Fruit fly (Drosophila melanogaster) whole organism, pupa: ENCODE data around the gene CG34277.
A peak's percentile ranks its signal among the peaks of the same experiment; 100 is the strongest.

Source experiments
- CG10348 ChIP-seq: fragments of 200-800 bp; sonication (Bioruptor generic); IDR thresholded peaks from 2 replicates; pipeline ENCODE4 v1.3.6; 2022; ENCODE audit warnings: missing biosample characterization, missing genetic modification characterization
- CG12605 ChIP-seq: fragments of 200-800 bp; sonication (Bioruptor generic); IDR thresholded peaks from 2 replicates; pipeline ENCODE4 v1.3.6; 2022; ENCODE audit warnings: missing biosample characterization, missing genetic modification characterization
- CG13204 ChIP-seq: fragments of 200-800 bp; sonication (Bioruptor generic); optimal IDR thresholded peaks from 2 replicates; lab custom pipeline; 2018; ENCODE audit warnings: missing biosample characterization, mild to moderate bottlenecking, missing genetic modification characterization, moderate library complexity
- CG14655 ChIP-seq: fragments of 200-800 bp; sonication (Bioruptor generic); optimal IDR thresholded peaks from 3 replicates; lab custom pipeline; 2017; ENCODE audit warnings: mild to moderate bottlenecking, missing biosample characterization, missing genetic modification reagents, missing genetic modification characterization
- CG15710 ChIP-seq: fragments of 200-800 bp; sonication (Bioruptor generic); optimal IDR thresholded peaks from 2 replicates; lab custom pipeline; 2018; ENCODE audit warnings: missing biosample characterization, mild to moderate bottlenecking, missing genetic modification characterization, moderate library complexity
- CG17806 ChIP-seq: fragments of 200-800 bp; sonication (Bioruptor generic); optimal IDR thresholded peaks from 2 replicates; lab custom pipeline; 2018; ENCODE audit warnings: missing biosample characterization, mild to moderate bottlenecking, missing genetic modification characterization, moderate library complexity
- CG32121 ChIP-seq: fragments of 200-800 bp; sonication (Bioruptor generic); IDR thresholded peaks from 2 replicates; pipeline ENCODE4 v1.3.6; 2022; ENCODE audit warnings: missing biosample characterization, missing genetic modification characterization
- CG34367 ChIP-seq: fragments of 200-800 bp; sonication (Bioruptor generic); optimal IDR thresholded peaks from 2 replicates; lab custom pipeline; 2018; ENCODE audit warnings: missing biosample characterization, mild to moderate bottlenecking, missing genetic modification characterization
- CG4496 ChIP-seq: fragments of 200-800 bp; sonication (Bioruptor generic); IDR thresholded peaks from 3 replicates; pipeline ENCODE4 v1.3.6; 2022; ENCODE audit warnings: missing biosample characterization, missing genetic modification characterization
- CG8159 ChIP-seq: fragments of 200-800 bp; sonication (Bioruptor generic); optimal IDR thresholded peaks from 3 replicates; lab custom pipeline; 2018; ENCODE audit warnings: missing biosample characterization, mild to moderate bottlenecking, missing genetic modification characterization, moderate library complexity
- CG8301 ChIP-seq: fragments of 200-800 bp; sonication (Bioruptor generic); optimal IDR thresholded peaks from 2 replicates; lab custom pipeline; 2018; ENCODE audit warnings: missing biosample characterization, mild to moderate bottlenecking, missing genetic modification characterization
- CG9948 ChIP-seq: fragments of 200-800 bp; sonication (Bioruptor generic); optimal IDR thresholded peaks from 2 replicates; lab custom pipeline; 2018; ENCODE audit warnings: missing biosample characterization, mild to moderate bottlenecking, missing genetic modification characterization, moderate library complexity
- D1 ChIP-seq: fragments of 200-800 bp; sonication (Bioruptor generic); optimal IDR thresholded peaks from 2 replicates; lab custom pipeline; 2018; ENCODE audit warnings: missing biosample characterization, mild to moderate bottlenecking, missing genetic modification characterization, moderate library complexity
- EcR ChIP-seq: fragments of 200-800 bp; sonication (Bioruptor generic); optimal IDR thresholded peaks from 3 replicates; lab custom pipeline; 2019; ENCODE audit warnings: missing biosample characterization, missing genetic modification characterization, mild to moderate bottlenecking, moderate library complexity, missing genetic modification reagents
- Ets98B ChIP-seq: fragments of 200-800 bp; sonication (Bioruptor generic); IDR thresholded peaks from 2 replicates; pipeline ENCODE4 v1.3.6; 2022; ENCODE audit warnings: missing biosample characterization, missing genetic modification characterization
- Pif1A ChIP-seq: fragments of 200-800 bp; sonication (Bioruptor generic); optimal IDR thresholded peaks from 3 replicates; lab custom pipeline; 2016; ENCODE audit warnings: missing biosample characterization, missing genetic modification characterization
- Pif1B ChIP-seq: fragments of 200-800 bp; sonication (Bioruptor generic); optimal IDR thresholded peaks from 3 replicates; lab custom pipeline; 2016; ENCODE audit warnings: missing biosample characterization, missing genetic modification characterization
- Snoo ChIP-seq: fragments of 200-800 bp; sonication (Bioruptor generic); optimal IDR thresholded peaks from 3 replicates; lab custom pipeline; 2017; ENCODE audit warnings: missing biosample characterization, mild to moderate bottlenecking, missing genetic modification characterization, inconsistent platforms
- fd96Ca ChIP-seq: fragments of 200-800 bp; sonication (Bioruptor generic); IDR thresholded peaks from 3 replicates; pipeline ENCODE4 v1.3.6; 2022; ENCODE audit warnings: missing biosample characterization, missing genetic modification characterization
- gl ChIP-seq: fragments of 200-800 bp; sonication (Bioruptor generic); optimal IDR thresholded peaks from 2 replicates; lab custom pipeline; 2018; ENCODE audit warnings: missing biosample characterization, mild to moderate bottlenecking, missing genetic modification characterization
- rn ChIP-seq: fragments of 200-800 bp; sonication (Bioruptor generic); IDR thresholded peaks from 2 replicates; pipeline ENCODE4 v1.3.6; 2022; ENCODE audit warnings: missing biosample characterization, missing genetic modification characterization

CG34277 gene

DNA sequence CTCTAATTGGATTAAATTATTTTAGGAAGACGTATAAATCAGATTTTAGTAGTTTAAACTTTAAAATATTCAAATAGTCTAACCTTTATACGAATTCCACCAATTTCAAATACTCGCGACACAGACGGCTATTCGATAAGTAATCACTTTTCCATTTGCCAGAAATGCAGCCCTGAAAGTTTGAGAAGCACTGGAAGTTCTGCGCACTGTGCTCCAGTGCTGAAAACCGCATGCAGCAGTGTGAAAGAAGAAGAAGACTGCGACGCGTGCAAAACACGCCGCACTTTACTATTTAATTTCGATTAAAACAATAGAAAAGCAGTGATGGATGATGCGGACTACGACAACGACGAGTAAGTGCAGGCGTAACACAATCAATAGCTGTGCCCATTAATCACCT lies 2.2 kb downstream of the CG34277 start, which contains the start of gene Polr2F:
TSS of gene Polr2F (plus strand) at position 233 of the 400 bp plus-strand sequence.
- peak; percentile 60 for TF ChIP-seq Snoo
- TF ChIP-seq EcR: no peak
- peak; percentile 17 for TF ChIP-seq CG9948
- no peak for TF ChIP-seq CG14655 (GFP tag; lab: Kevin White, UChicago)
- TF ChIP-seq D1 (tag; lab: Kevin White, UChicago): no peak
- no peak for TF ChIP-seq Pif1B (GFP tag; lab: Kevin White, UChicago)
- no peak for TF ChIP-seq gl
- TF ChIP-seq CG34367 (tag; lab: Kevin White, UChicago): peak; percentile 1
- TF ChIP-seq rn: peak; percentile 33; the same call in 1 of the 2 replicates
- no peak for TF ChIP-seq CG8301 (tag; lab: Kevin White, UChicago)
- TF ChIP-seq CG12605: no peak
- TF ChIP-seq CG13204: no peak
- peak; percentile 81 for TF ChIP-seq CG4496
- TF ChIP-seq fd96Ca (GFP tag; lab: Robert Waterston, UW): peak; percentile 36; the same call in 1 of the 3 replicates
- peak; percentile 66 for TF ChIP-seq Ets98B (GFP tag; lab: Robert Waterston, UW)
- peak; percentile 54 for TF ChIP-seq CG15710 (tag; lab: Kevin White, UChicago)
- TF ChIP-seq CG17806 (tag; lab: Kevin White, UChicago): peak; percentile 40
- no peak for TF ChIP-seq CG8159 (tag; lab: Kevin White, UChicago)
- TF ChIP-seq CG10348 (GFP tag; lab: Robert Waterston, UW): 0 out of 2 replicates have a peak, but pooled peaks have one; percentile 10
- TF ChIP-seq CG32121 (GFP tag; lab: Robert Waterston, UW): peak; percentile 45; the same call in 1 of the 2 replicates
- no peak for TF ChIP-seq Pif1A (GFP tag; lab: Kevin White, UChicago)

dm6 chr3R:5374720-5375119 lies 5.4 kb downstream of the CG34277 start, which contains the start of the genes hd and CG14667:
hd (minus strand) TSS chr3R:5374962.
CG14667 (plus strand) TSS chr3R:5375022.
- no peak for TF ChIP-seq CG32121 (GFP tag; lab: Robert Waterston, UW)
- TF ChIP-seq CG8301 (tag; lab: Kevin White, UChicago): no peak
- TF ChIP-seq CG8159 (tag; lab: Kevin White, UChicago): no peak
- no peak for TF ChIP-seq gl

DNA sequence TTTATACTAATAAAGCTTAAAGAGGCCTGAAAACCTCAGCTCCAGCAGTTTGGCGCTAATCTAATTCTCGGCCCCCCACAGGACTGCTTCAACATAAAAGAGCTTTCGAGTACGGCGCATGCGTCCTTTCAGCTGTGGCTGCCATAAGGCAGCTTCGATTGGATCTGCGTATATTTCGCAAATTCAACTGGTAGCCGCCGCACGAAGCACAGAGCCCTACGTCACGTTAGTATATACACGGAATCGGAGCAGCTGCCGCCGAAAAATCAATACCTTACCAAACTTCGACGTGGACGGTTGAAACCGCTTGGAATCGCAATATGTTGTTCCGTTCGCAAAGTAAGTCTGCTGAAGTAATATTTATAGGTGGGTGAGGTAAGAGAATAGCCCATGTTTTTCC lies 7.3 kb downstream of the CG34277 start, which contains the start of gene 7B2:
TSS of gene 7B2 (plus strand) at position 169 of the 400 bp plus-strand sequence.
- TF ChIP-seq rn (no peak), Snoo (no peak), CG15710 (tag; lab: Kevin White, UChicago) (no peak), CG12605 (no peak), CG10348 (GFP tag; lab: Robert Waterston, UW) (no peak), CG9948 (no peak), D1 (tag; lab: Kevin White, UChicago) (no peak), fd96Ca (GFP tag; lab: Robert Waterston, UW) (no peak), gl (no peak), CG14655 (GFP tag; lab: Kevin White, UChicago) (no peak), CG8301 (tag; lab: Kevin White, UChicago) (no peak), Pif1A (GFP tag; lab: Kevin White, UChicago) (no peak), CG4496 (no peak)

- TF ChIP-seq CG8159 (tag; lab: Kevin White, UChicago): no peak
- TF ChIP-seq EcR: peak; percentile 98
- no peak for TF ChIP-seq CG12605
- no peak for TF ChIP-seq Pif1B (GFP tag; lab: Kevin White, UChicago)
- TF ChIP-seq D1 (tag; lab: Kevin White, UChicago): no peak
- no peak for TF ChIP-seq CG32121 (GFP tag; lab: Robert Waterston, UW)
- no peak for TF ChIP-seq CG4496
- TF ChIP-seq CG8301 (tag; lab: Kevin White, UChicago): no peak
- TF ChIP-seq CG10348 (GFP tag; lab: Robert Waterston, UW): no peak
- peak; percentile 19 for TF ChIP-seq gl
- no peak for TF ChIP-seq Pif1A (GFP tag; lab: Kevin White, UChicago)
- peak; percentile 13 for TF ChIP-seq CG17806 (tag; lab: Kevin White, UChicago)
- TF ChIP-seq Ets98B (GFP tag; lab: Robert Waterston, UW): no peak
- TF ChIP-seq CG9948: no peak
These were observed 16.4 kb downstream of the CG34277 start for dm6 chr3R:5385761-5386160.

- TF ChIP-seq CG14655 (GFP tag; lab: Kevin White, UChicago) (no peak), Ets98B (GFP tag; lab: Robert Waterston, UW) (no peak), CG34367 (tag; lab: Kevin White, UChicago) (no peak), D1 (tag; lab: Kevin White, UChicago) (no peak), CG9948 (no peak), CG17806 (tag; lab: Kevin White, UChicago) (no peak), CG15710 (tag; lab: Kevin White, UChicago) (no peak), Snoo (no peak), CG10348 (GFP tag; lab: Robert Waterston, UW) (no peak), CG32121 (GFP tag; lab: Robert Waterston, UW) (no peak)
- TF ChIP-seq, all 21 proteins: peak for 0
These were observed 18.2 kb downstream of the CG34277 start, which contains the start of gene CG14668 for dm6 chr3R:5387564-5387963. CG14668 (minus strand) TSS chr3R:5387664.

- no peak for TF ChIP-seq D1 (tag; lab: Kevin White, UChicago)
- TF ChIP-seq CG8159 (tag; lab: Kevin White, UChicago): no peak
- no peak for TF ChIP-seq gl
- TF ChIP-seq EcR: no peak
- TF ChIP-seq CG15710 (tag; lab: Kevin White, UChicago): no peak
These were observed 18.7 kb downstream of the CG34277 start for dm6 chr3R:5387996-5388395.
